Worm (Caenorhabditis elegans): ENCODE measurements around the gene Y37H2C.4.

DNA sequence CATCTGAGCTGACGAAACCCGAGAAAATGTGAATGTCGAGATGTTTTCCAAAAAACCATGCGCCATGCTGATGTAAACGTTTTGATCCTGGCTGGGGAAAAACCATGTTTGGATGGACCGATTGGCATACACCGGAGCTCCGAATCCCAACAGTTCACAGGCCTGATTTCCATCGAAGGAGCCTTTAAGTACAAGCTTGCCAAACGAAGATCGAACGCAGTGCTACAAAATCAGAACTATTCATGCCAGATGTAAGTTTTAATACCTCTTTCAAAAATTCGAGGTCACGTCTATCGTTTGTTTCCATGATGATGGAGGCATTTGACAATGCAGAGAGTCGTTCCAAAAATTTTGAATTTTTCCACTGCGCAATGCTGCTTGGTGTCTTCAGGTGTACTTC lies 34.7 kb upstream of the Y37H2C.4 start:
- TF ChIP-seq ama-1 (optimal IDR thresholded peaks at IDR 0.05), result no peak
- no peak for TF ChIP-seq ama-1 (GFP tag; optimal IDR thresholded peaks at IDR 0.05)
- no peak for TF ChIP-seq aptf-2 (GFP tag; conservative IDR thresholded peaks at IDR 0.05)

All from whole organism, young adult.